Worm (Caenorhabditis elegans) whole organism, mixed stage, embryonic: ENCODE results near the gene paqr-3.
A peak's percentile ranks its signal among the peaks of the same experiment; 100 is the strongest.

Source experiments
- M03D4.4 ChIP-seq: sonication (generic microtip); optimal IDR thresholded peaks from 2 replicates; lab custom pipeline; 2017; ENCODE audit warnings: mild to moderate bottlenecking, missing genetic modification characterization, missing compliant biosample characterization
- bed-3 ChIP-seq: fragments of 200-800 bp; sonication (Bioruptor generic); optimal IDR thresholded peaks from 3 replicates; lab custom pipeline; 2018; ENCODE audit warnings: mild to moderate bottlenecking, missing genetic modification characterization, moderate library complexity, missing compliant biosample characterization
- blmp-1 ChIP-seq: fragments of 150-350 bp; optimal IDR thresholded peaks from 2 replicates; lab custom pipeline; 2014; ENCODE audit warnings: missing biosample characterization, missing genetic modification characterization
- ceh-43 ChIP-seq: fragments of 200-800 bp; sonication (Bioruptor generic); optimal IDR thresholded peaks from 2 replicates; lab custom pipeline; 2018; ENCODE audit warnings: mild to moderate bottlenecking, missing genetic modification characterization, moderate library complexity, missing compliant biosample characterization
- ces-1 ChIP-seq: fragments of 150-350 bp; optimal IDR thresholded peaks from 2 replicates; lab custom pipeline; 2014; ENCODE audit warnings: missing biosample characterization, missing genetic modification reagents, missing genetic modification characterization
- cnd-1 ChIP-seq: fragments of 200-800 bp; sonication (Bioruptor generic); optimal IDR thresholded peaks from 2 replicates; lab custom pipeline; 2018; ENCODE audit warnings: mild to moderate bottlenecking, missing genetic modification characterization, missing compliant biosample characterization
- drap-1 ChIP-seq: fragments of 200-800 bp; sonication (Bioruptor generic); optimal IDR thresholded peaks from 3 replicates; lab custom pipeline; 2018; ENCODE audit warnings: mild to moderate bottlenecking, missing genetic modification characterization, missing compliant biosample characterization
- elt-1 ChIP-seq: sonication (generic microtip); optimal IDR thresholded peaks from 2 replicates; lab custom pipeline; 2017; ENCODE audit warnings: missing genetic modification characterization, mild to moderate bottlenecking, missing compliant biosample characterization, antibody characterized with exemption, moderate library complexity, borderline replicate concordance; ENCODE audit not compliant: insufficient read depth
- elt-3 ChIP-seq: fragments of 150-350 bp; optimal IDR thresholded peaks from 2 replicates; lab custom pipeline; 2014; ENCODE audit warnings: missing biosample characterization, missing genetic modification characterization
- flh-1 ChIP-seq: fragments of 200-800 bp; sonication (Bioruptor generic); optimal IDR thresholded peaks from 2 replicates; lab custom pipeline; 2018; ENCODE audit warnings: mild to moderate bottlenecking, missing genetic modification characterization, moderate library complexity, missing compliant biosample characterization
- ham-2 ChIP-seq: fragments of 200-800 bp; sonication (Bioruptor generic); optimal IDR thresholded peaks from 2 replicates; lab custom pipeline; 2018; ENCODE audit warnings: mild to moderate bottlenecking, missing genetic modification characterization, missing compliant biosample characterization
- hlh-1 ChIP-seq: fragments of 150-350 bp; optimal IDR thresholded peaks from 2 replicates; lab custom pipeline; 2014; ENCODE audit warnings: missing biosample characterization, missing genetic modification reagents, missing genetic modification characterization
- lin-13 ChIP-seq: fragments of 150-350 bp; optimal IDR thresholded peaks from 2 replicates; lab custom pipeline; 2014; ENCODE audit warnings: missing biosample characterization, missing genetic modification characterization
- lin-32 ChIP-seq: fragments of 200-800 bp; sonication (Bioruptor generic); optimal IDR thresholded peaks from 2 replicates; lab custom pipeline; 2018; ENCODE audit warnings: mild to moderate bottlenecking, missing genetic modification characterization, missing compliant biosample characterization
- lsy-2 ChIP-seq: fragments of 150-350 bp; optimal IDR thresholded peaks from 2 replicates; lab custom pipeline; 2014; ENCODE audit warnings: missing biosample characterization, missing genetic modification characterization
- mls-2 ChIP-seq: sonication (generic microtip); optimal IDR thresholded peaks from 2 replicates; lab custom pipeline; 2016; ENCODE audit warnings: mild to moderate bottlenecking, missing genetic modification characterization, moderate library complexity, missing compliant biosample characterization
- nhr-12 ChIP-seq: fragments of 150-350 bp; optimal IDR thresholded peaks from 2 replicates; lab custom pipeline; 2014; ENCODE audit warnings: missing biosample characterization, missing genetic modification characterization
- nhr-2 ChIP-seq: fragments of 150-350 bp; optimal IDR thresholded peaks from 2 replicates; lab custom pipeline; 2014; ENCODE audit warnings: missing biosample characterization, missing genetic modification characterization
- nhr-237 ChIP-seq: fragments of 150-350 bp; optimal IDR thresholded peaks from 2 replicates; lab custom pipeline; 2014; ENCODE audit warnings: missing biosample characterization, missing genetic modification characterization
- nhr-28 ChIP-seq: fragments of 150-350 bp; optimal IDR thresholded peaks from 2 replicates; lab custom pipeline; 2014; ENCODE audit warnings: missing biosample characterization, missing genetic modification characterization
- nhr-76 ChIP-seq: sonication (generic microtip); optimal IDR thresholded peaks from 2 replicates; lab custom pipeline; 2017; ENCODE audit warnings: missing biosample characterization, missing genetic modification characterization
- sem-2 ChIP-seq: fragments of 200-800 bp; sonication (Bioruptor generic); optimal IDR thresholded peaks from 2 replicates; lab custom pipeline; 2018; ENCODE audit warnings: mild to moderate bottlenecking, missing genetic modification characterization, missing compliant biosample characterization
- snpc-4 ChIP-seq: fragments of 150-350 bp; optimal IDR thresholded peaks from 2 replicates; lab custom pipeline; 2014; ENCODE audit warnings: missing biosample characterization, missing genetic modification characterization
- sptf-1 ChIP-seq: sonication (generic microtip); optimal IDR thresholded peaks from 2 replicates; lab custom pipeline; 2017; ENCODE audit warnings: mild to moderate bottlenecking, missing genetic modification characterization, moderate library complexity, missing compliant biosample characterization
- tbx-8 ChIP-seq: fragments of 200-800 bp; sonication (Bioruptor generic); optimal IDR thresholded peaks from 2 replicates; lab custom pipeline; 2018; ENCODE audit warnings: mild to moderate bottlenecking, missing genetic modification characterization, moderate library complexity, missing compliant biosample characterization
- unc-120 ChIP-seq: sonication (generic microtip); optimal IDR thresholded peaks from 2 replicates; lab custom pipeline; 2017; ENCODE audit warnings: missing genetic modification characterization, missing compliant biosample characterization; ENCODE audit not compliant: poor library complexity, severe bottlenecking
- unc-39 ChIP-seq: fragments of 150-350 bp; optimal IDR thresholded peaks from 2 replicates; lab custom pipeline; 2014; ENCODE audit warnings: missing biosample characterization, missing genetic modification characterization
- unc-62 ChIP-seq: fragments of 150-350 bp; optimal IDR thresholded peaks from 2 replicates; lab custom pipeline; 2014; ENCODE audit warnings: missing biosample characterization, missing genetic modification reagents, missing genetic modification characterization
- zip-8 ChIP-seq: fragments of 150-350 bp; optimal IDR thresholded peaks from 2 replicates; lab custom pipeline; 2014; ENCODE audit warnings: missing biosample characterization, missing genetic modification characterization
- ztf-11 ChIP-seq: fragments of 150-350 bp; optimal IDR thresholded peaks from 2 replicates; lab custom pipeline; 2014; ENCODE audit warnings: missing biosample characterization, missing genetic modification characterization

The paqr-3 gene

DNA sequence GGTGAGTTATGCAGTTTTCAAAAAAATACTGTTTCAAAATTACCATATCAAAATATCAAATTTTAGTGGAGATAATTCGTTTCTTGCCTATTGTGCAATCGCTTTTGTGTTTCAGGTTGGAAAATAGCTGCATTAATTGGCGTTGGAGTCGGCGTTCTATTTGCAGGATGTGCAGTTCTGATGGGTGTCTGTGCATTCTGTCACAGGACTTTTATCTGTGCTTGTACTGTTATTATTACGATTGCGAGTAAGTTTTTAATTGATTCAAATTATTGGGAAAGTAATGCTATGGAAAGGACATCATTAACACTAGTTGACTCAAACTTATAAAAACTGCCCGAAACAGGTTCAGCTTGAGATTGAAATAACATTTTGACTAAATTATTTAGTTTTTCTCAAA is 11.3 kb upstream of the paqr-3 start:
- TF ChIP-seq elt-1: no peak
- TF ChIP-seq drap-1 (GFP tag; lab: Kevin White, UChicago): no peak
- TF ChIP-seq unc-62 (GFP tag; lab: Kevin White, UChicago): no peak
- TF ChIP-seq ham-2 (GFP tag; lab: Kevin White, UChicago): no peak
- TF ChIP-seq nhr-2: no peak
- no peak for TF ChIP-seq tbx-8
- TF ChIP-seq blmp-1 (tag; lab: Kevin White, UChicago): no peak
- TF ChIP-seq bed-3: no peak
- TF ChIP-seq lin-32 (GFP tag; lab: Kevin White, UChicago): no peak
- TF ChIP-seq hlh-1 (tag; lab: Kevin White, UChicago): no peak
- TF ChIP-seq sptf-1 (tag; lab: Kevin White, UChicago): no peak
- TF ChIP-seq elt-3 (tag; lab: Kevin White, UChicago): no peak
- no peak for TF ChIP-seq nhr-12
- TF ChIP-seq cnd-1 (tag; lab: Kevin White, UChicago): no peak
- no peak for TF ChIP-seq ces-1 (GFP tag; lab: Kevin White, UChicago)
- no peak for TF ChIP-seq unc-39 (tag; lab: Kevin White, UChicago)
- TF ChIP-seq nhr-237 (tag; lab: Kevin White, UChicago): no peak
- TF ChIP-seq flh-1 (GFP tag; lab: Kevin White, UChicago): no peak
- TF ChIP-seq, all 35 proteins: peak for 0

- TF ChIP-seq unc-120 (tag; lab: Kevin White, UChicago) (no peak), lin-32 (GFP tag; lab: Kevin White, UChicago) (no peak), bed-3 (no peak), elt-3 (tag; lab: Kevin White, UChicago) (no peak), cnd-1 (tag; lab: Kevin White, UChicago) (no peak), sem-2 (GFP tag; lab: Kevin White, UChicago) (no peak), unc-39 (tag; lab: Kevin White, UChicago) (no peak), nhr-237 (tag; lab: Kevin White, UChicago) (no peak), snpc-4 (tag; lab: Kevin White, UChicago) (no peak), ztf-11 (tag; lab: Kevin White, UChicago) (no peak), zip-8 (tag; lab: Kevin White, UChicago) (no peak), lsy-2 (no peak), mls-2 (tag; lab: Kevin White, UChicago) (no peak), M03D4.4 (tag; lab: Kevin White, UChicago) (no peak), unc-62 (GFP tag; lab: Kevin White, UChicago) (no peak), hlh-1 (tag; lab: Kevin White, UChicago) (no peak), tbx-8 (no peak), lin-13 (tag; lab: Kevin White, UChicago) (no peak), nhr-76 (tag; lab: Kevin White, UChicago) (no peak)
Measured at ce11 chrIV:14393838-14394237, 10.4 kb upstream of the paqr-3 start, which contains the start of gene clc-8. TSS of gene clc-8 (plus strand) at chrIV:14394138.

ce11 chrIV:14391746-14392145 is 8.3 kb upstream of the paqr-3 start:
- TF ChIP-seq ceh-43 (GFP tag; lab: Kevin White, UChicago): no peak
- TF ChIP-seq ham-2 (GFP tag; lab: Kevin White, UChicago): peak; percentile 84
- TF ChIP-seq cnd-1 (tag; lab: Kevin White, UChicago): peak; percentile 13
- TF ChIP-seq ces-1 (GFP tag; lab: Kevin White, UChicago): no peak
- no peak for TF ChIP-seq elt-1
- peak; percentile 57 for TF ChIP-seq blmp-1 (tag; lab: Kevin White, UChicago)

DNA sequence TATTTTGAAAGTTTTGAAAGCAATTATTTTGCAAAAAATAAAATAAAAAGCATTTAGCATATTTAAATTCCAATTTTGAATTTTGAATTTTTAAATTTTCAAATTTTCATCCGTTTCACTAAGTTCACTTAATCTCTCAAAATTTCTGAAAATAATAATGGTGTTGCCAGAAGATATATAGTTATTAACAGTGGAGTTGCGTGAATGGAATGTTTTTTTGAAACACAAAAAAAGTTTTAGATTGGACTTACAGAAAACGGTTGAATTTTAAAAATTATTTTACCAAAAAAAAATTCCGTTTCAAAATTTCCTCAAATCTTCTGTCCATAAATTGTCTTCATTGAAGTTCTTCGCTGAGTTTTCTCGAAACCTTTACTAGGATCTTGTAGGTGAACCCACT is 7.8 kb upstream of the paqr-3 start:
- no peak for TF ChIP-seq unc-39 (tag; lab: Kevin White, UChicago)
- TF ChIP-seq snpc-4 (tag; lab: Kevin White, UChicago): no peak
- no peak for TF ChIP-seq drap-1 (GFP tag; lab: Kevin White, UChicago)
- no peak for TF ChIP-seq tbx-8
- no peak for TF ChIP-seq lsy-2
- no peak for TF ChIP-seq sem-2 (GFP tag; lab: Kevin White, UChicago)
- TF ChIP-seq bed-3: no peak
- no peak for TF ChIP-seq blmp-1 (tag; lab: Kevin White, UChicago)
- TF ChIP-seq hlh-1 (tag; lab: Kevin White, UChicago): no peak
- no peak for TF ChIP-seq zip-8 (tag; lab: Kevin White, UChicago)
- TF ChIP-seq elt-3 (tag; lab: Kevin White, UChicago): no peak
- TF ChIP-seq, all 35 proteins: peak for 0

- TF ChIP-seq elt-1: peak; percentile 45
- TF ChIP-seq blmp-1 (tag; lab: Kevin White, UChicago): peak; percentile 16
- TF ChIP-seq ham-2 (GFP tag; lab: Kevin White, UChicago): peak; percentile 87
- TF ChIP-seq nhr-28: no peak
- TF ChIP-seq snpc-4 (tag; lab: Kevin White, UChicago): no peak
- TF ChIP-seq, all 35 proteins: peak for 3
Measured at ce11 chrIV:14390023-14390614, 6.6 kb upstream of the paqr-3 start.
